Worm (Caenorhabditis elegans): ENCODE data around the gene F23H12.10.

Gene F23H12.10

ce11 chrV:12361644-12362043 is 12.4 kb downstream of the F23H12.10 start, which contains the start of gene fipr-1:
fipr-1 (minus strand) TSS chrV:12361744.
- TF ChIP-seq ham-2 (GFP tag; optimal IDR thresholded peaks at IDR 0.05) (no peak), flh-1 (GFP tag; optimal IDR thresholded peaks at IDR 0.05) (no peak)

DNA sequence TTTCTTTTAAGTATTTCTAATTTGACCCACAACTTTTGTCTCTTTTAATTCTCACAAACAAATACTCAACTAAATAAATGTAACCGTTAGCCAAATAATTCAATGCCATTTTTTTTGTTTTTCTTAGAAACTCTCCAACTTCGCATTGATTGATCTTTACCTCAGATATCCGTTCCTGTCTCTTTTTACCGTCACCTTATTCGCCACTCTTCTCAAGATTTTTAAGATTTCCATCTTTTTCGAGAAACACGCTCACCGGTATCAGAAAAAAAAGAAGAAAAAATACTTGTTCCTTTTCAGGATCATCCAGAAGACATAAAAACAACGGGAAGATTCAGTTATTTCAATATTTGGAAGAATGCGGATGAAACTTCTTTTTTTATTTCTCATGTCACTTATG is 15.7 kb downstream of the F23H12.10 start, which contains the start of gene F23H12.5:
TSS of gene F23H12.5 (plus strand) at position 301 of the 400 bp plus-strand sequence.
- no peak for TF ChIP-seq flh-1 (GFP tag; optimal IDR thresholded peaks at IDR 0.05)
- TF ChIP-seq nhr-76 (tag; optimal IDR thresholded peaks at IDR 0.05) = no peak
- TF ChIP-seq bed-3 (GFP tag; optimal IDR thresholded peaks at IDR 0.05) = no peak
- no peak for TF ChIP-seq lsy-2 (tag; optimal IDR thresholded peaks at IDR 0.05)
- TF ChIP-seq sem-2 (GFP tag; optimal IDR thresholded peaks at IDR 0.05) = no peak
- no peak for TF ChIP-seq drap-1 (GFP tag; optimal IDR thresholded peaks at IDR 0.05)
- no peak for TF ChIP-seq nhr-28 (tag; optimal IDR thresholded peaks at IDR 0.05)
- no peak for TF ChIP-seq mep-1 (tag; optimal IDR thresholded peaks at IDR 0.05)
- no peak for TF ChIP-seq ztf-11 (tag; optimal IDR thresholded peaks at IDR 0.05)
- no peak for TF ChIP-seq M03D4.4 (tag; optimal IDR thresholded peaks at IDR 0.05)
- no peak for TF ChIP-seq blmp-1 (tag; optimal IDR thresholded peaks at IDR 0.05)

- TF ChIP-seq elt-3 (tag; optimal IDR thresholded peaks at IDR 0.05) (no peak), nhr-12 (tag; optimal IDR thresholded peaks at IDR 0.05) (no peak), unc-39 (tag; optimal IDR thresholded peaks at IDR 0.05) (no peak), bed-3 (GFP tag; optimal IDR thresholded peaks at IDR 0.05) (no peak), unc-62 (GFP tag; optimal IDR thresholded peaks at IDR 0.05) (no peak), drap-1 (GFP tag; optimal IDR thresholded peaks at IDR 0.05) (no peak), blmp-1 (tag; optimal IDR thresholded peaks at IDR 0.05) (peak; percentile 83), ztf-11 (tag; optimal IDR thresholded peaks at IDR 0.05) (no peak), nhr-237 (tag; optimal IDR thresholded peaks at IDR 0.05) (no peak)
Measured at ce11 chrV:12357632-12358031, 16.4 kb downstream of the F23H12.10 start.

DNA sequence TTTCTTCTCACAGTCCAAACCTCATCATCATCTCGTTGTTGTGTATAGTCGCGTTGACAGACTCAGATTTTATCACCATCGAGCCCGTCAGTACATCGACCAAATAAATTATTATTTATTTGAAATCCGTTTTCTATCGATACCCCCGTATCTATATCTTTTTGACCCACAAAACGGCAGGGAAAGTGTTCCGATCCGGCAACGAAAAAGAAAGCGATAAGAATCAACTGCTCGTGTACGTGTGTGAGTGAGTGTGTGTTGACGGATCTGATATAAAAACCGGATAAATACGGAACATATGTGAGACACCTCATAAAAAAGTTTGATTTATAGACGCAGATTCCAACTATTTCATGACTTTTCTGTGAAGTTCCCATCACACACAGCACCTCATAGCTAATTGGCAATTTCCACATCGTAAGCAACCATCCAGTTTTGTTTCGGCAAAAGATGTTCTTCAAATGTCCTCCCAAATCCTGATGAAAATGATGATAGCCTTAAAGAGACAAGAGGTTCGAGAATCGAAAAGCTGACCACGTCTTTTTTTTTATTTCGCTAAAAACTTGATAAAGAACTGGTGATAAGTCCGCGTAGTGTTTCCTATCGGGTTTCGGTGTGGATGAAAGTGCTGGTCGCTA is 19.8 kb downstream of the F23H12.10 start:
- TF ChIP-seq bed-3 (GFP tag; optimal IDR thresholded peaks at IDR 0.05) (no peak), blmp-1 (tag; optimal IDR thresholded peaks at IDR 0.05) (peak; percentile 8), M03D4.4 (tag; optimal IDR thresholded peaks at IDR 0.05) (peak; percentile 39), elt-1 (tag; optimal IDR thresholded peaks at IDR 0.05; ENCODE audit: borderline replicate concordance, insufficient read depth) (peak; percentile 87), ham-2 (GFP tag; optimal IDR thresholded peaks at IDR 0.05) (peak; percentile 16), nhr-28 (tag; optimal IDR thresholded peaks at IDR 0.05) (no peak), unc-62 (GFP tag; optimal IDR thresholded peaks at IDR 0.05) (peak; percentile 50), tbx-8 (GFP tag; optimal IDR thresholded peaks at IDR 0.05) (peak; percentile 6)

DNA sequence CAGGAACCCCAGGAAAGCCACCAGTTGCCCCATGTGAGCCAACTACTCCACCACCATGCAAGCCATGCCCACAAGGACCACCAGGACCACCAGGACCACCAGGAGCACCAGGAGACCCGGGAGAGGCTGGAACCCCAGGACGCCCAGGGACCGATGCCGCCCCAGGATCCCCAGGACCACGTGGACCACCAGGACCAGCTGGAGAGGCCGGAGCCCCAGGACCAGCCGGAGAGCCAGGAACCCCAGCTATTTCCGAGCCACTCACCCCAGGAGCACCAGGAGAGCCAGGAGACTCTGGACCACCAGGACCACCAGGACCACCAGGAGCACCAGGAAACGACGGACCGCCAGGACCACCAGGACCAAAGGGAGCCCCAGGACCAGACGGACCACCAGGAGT is 20.6 kb downstream of the F23H12.10 start:
- TF ChIP-seq mls-2 (tag; optimal IDR thresholded peaks at IDR 0.05) (peak; percentile 44), elt-1 (tag; optimal IDR thresholded peaks at IDR 0.05; ENCODE audit: borderline replicate concordance, insufficient read depth) (no peak), nhr-237 (tag; optimal IDR thresholded peaks at IDR 0.05) (no peak), hlh-1 (tag; optimal IDR thresholded peaks at IDR 0.05) (no peak), tbx-8 (GFP tag; optimal IDR thresholded peaks at IDR 0.05) (no peak)

DNA sequence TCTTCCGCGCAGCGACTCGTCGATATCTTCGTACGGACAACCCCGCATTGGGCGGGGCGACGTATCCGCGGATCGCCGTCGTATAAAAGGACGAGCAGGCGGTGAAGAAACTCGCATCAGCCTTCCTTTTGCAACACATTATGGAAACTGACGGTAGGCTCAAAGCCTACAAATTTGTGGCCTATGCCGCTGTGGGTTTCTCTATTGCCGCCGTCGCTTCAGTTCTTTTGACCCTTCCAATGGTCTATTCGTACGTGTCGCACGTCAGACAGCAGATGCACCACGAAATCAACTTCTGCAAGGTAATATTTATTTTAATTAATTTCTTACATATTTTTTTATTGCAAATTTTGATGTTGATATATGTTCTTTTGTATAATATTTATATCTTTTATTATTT is 21.2 kb downstream of the F23H12.10 start:
- TF ChIP-seq ceh-83 (GFP tag; optimal IDR thresholded peaks at IDR 0.05) (peak; percentile 66), sptf-1 (tag; optimal IDR thresholded peaks at IDR 0.05) (no peak), ham-2 (GFP tag; optimal IDR thresholded peaks at IDR 0.05) (peak; percentile 52), snpc-4 (tag; optimal IDR thresholded peaks at IDR 0.05) (no peak)

ce11 chrV:12352445-12352844 is 21.6 kb downstream of the F23H12.10 start, which contains the start of gene sqt-3:
sqt-3 (plus strand) TSS chrV:12352745.
- TF ChIP-seq sptf-1 (tag; optimal IDR thresholded peaks at IDR 0.05) = no peak
- TF ChIP-seq ceh-43 (GFP tag; optimal IDR thresholded peaks at IDR 0.05) = no peak
- TF ChIP-seq ceh-39 (tag; optimal IDR thresholded peaks at IDR 0.05) = no peak
- TF ChIP-seq nhr-237 (tag; optimal IDR thresholded peaks at IDR 0.05) = no peak
- TF ChIP-seq cnd-1 (tag; optimal IDR thresholded peaks at IDR 0.05) = no peak
- TF ChIP-seq nhr-28 (tag; optimal IDR thresholded peaks at IDR 0.05) = no peak
- no peak for TF ChIP-seq hlh-1 (tag; optimal IDR thresholded peaks at IDR 0.05)
- no peak for TF ChIP-seq nhr-12 (tag; optimal IDR thresholded peaks at IDR 0.05)
- TF ChIP-seq sem-2 (GFP tag; optimal IDR thresholded peaks at IDR 0.05) = no peak
- TF ChIP-seq drap-1 (GFP tag; optimal IDR thresholded peaks at IDR 0.05) = no peak
- no peak for TF ChIP-seq mab-5 (tag; optimal IDR thresholded peaks at IDR 0.05)
- no peak for TF ChIP-seq unc-39 (tag; optimal IDR thresholded peaks at IDR 0.05)
- no peak for TF ChIP-seq tbx-8 (GFP tag; optimal IDR thresholded peaks at IDR 0.05)
- TF ChIP-seq bed-3 (GFP tag; optimal IDR thresholded peaks at IDR 0.05) = no peak
- TF ChIP-seq ham-2 (GFP tag; optimal IDR thresholded peaks at IDR 0.05) = no peak
- TF ChIP-seq flh-1 (GFP tag; optimal IDR thresholded peaks at IDR 0.05) = no peak
- TF ChIP-seq nhr-2 (tag; optimal IDR thresholded peaks at IDR 0.05) = no peak
- no peak for TF ChIP-seq mls-2 (tag; optimal IDR thresholded peaks at IDR 0.05)

Data from whole organism, mixed stage, embryonic.